Worm (Caenorhabditis elegans): ENCODE data around the gene set-2.

The set-2 gene

ce11 chrIII:4917960-4918712 lies 11.9 kb downstream of the set-2 start, which contains the start of gene rpb-8 (continued):
- TF ChIP-seq grh-1 (GFP tag; IDR thresholded peaks at IDR 0.05) (no peak), nhr-20 (tag; optimal IDR thresholded peaks at IDR 0.05) (peak; percentile 45), lin-15B (tag; optimal IDR thresholded peaks at IDR 0.05) (peak; percentile 46), unc-130 (tag; optimal IDR thresholded peaks at IDR 0.05) (peak; percentile 26), nhr-76 (tag; optimal IDR thresholded peaks at IDR 0.05) (no peak), egl-13 (tag; optimal IDR thresholded peaks at IDR 0.05) (no peak), hpl-2 (GFP tag; optimal IDR thresholded peaks at IDR 0.05) (peak; percentile 19), tlp-1 (tag; optimal IDR thresholded peaks at IDR 0.05) (no peak), lin-35 (GFP tag; optimal IDR thresholded peaks at IDR 0.05) (peak; percentile 94 to 96), ces-1 (GFP tag; optimal IDR thresholded peaks at IDR 0.05) (no peak), jun-1 (tag; optimal IDR thresholded peaks at IDR 0.05) (no peak), vab-15 (tag; optimal IDR thresholded peaks at IDR 0.05) (no peak), sptf-1 (tag; optimal IDR thresholded peaks at IDR 0.05) (no peak), pax-3 (tag; optimal IDR thresholded peaks at IDR 0.05) (no peak), swsn-7 (tag; optimal IDR thresholded peaks at IDR 0.05) (peak; percentile 29), nhr-12 (tag; optimal IDR thresholded peaks at IDR 0.05) (no peak), Y116A8C.19 (tag; optimal IDR thresholded peaks at IDR 0.05; ENCODE audit: borderline replicate concordance) (no peak), nhr-19 (GFP tag; conservative IDR thresholded peaks at IDR 0.05) (peak; percentile 35), nhr-11 (tag; optimal IDR thresholded peaks at IDR 0.05) (no peak), fkh-4 (tag; optimal IDR thresholded peaks at IDR 0.05; ENCODE audit: borderline replicate concordance) (no peak), sup-37 (GFP tag; optimal IDR thresholded peaks at IDR 0.05) (no peak), lsy-2 (tag; optimal IDR thresholded peaks at IDR 0.05) (peak; percentile 56 to 80), fkh-10 (GFP tag; optimal IDR thresholded peaks at IDR 0.05) (no peak), blmp-1 (tag; optimal IDR thresholded peaks at IDR 0.05) (peak; percentile 77), fos-1 (tag; optimal IDR thresholded peaks at IDR 0.05) (no peak), hlh-17 (GFP tag; optimal IDR thresholded peaks at IDR 0.05; ENCODE audit: borderline replicate concordance) (no peak), ceh-90 (tag; optimal IDR thresholded peaks at IDR 0.05) (peak; percentile 27), sox-4 (tag; optimal IDR thresholded peaks at IDR 0.05) (no peak), ceh-63 (GFP tag; optimal IDR thresholded peaks at IDR 0.05) (no peak), nhr-77 (tag; optimal IDR thresholded peaks at IDR 0.05) (peak; percentile 20), fkh-8 (tag; optimal IDR thresholded peaks at IDR 0.05) (peak; percentile 32), irx-1 (tag; optimal IDR thresholded peaks at IDR 0.05) (peak; percentile 3), nhr-71 (tag; optimal IDR thresholded peaks at IDR 0.05) (peak; percentile 49)

- TF ChIP-seq nhr-20 (tag; optimal IDR thresholded peaks at IDR 0.05), result no peak
- no peak for TF ChIP-seq vab-15 (tag; optimal IDR thresholded peaks at IDR 0.05)
- no peak for TF ChIP-seq C04F5.9 (tag; optimal IDR thresholded peaks at IDR 0.05)
- no peak for TF ChIP-seq F16B12.6 (tag; optimal IDR thresholded peaks at IDR 0.05)
- TF ChIP-seq lsy-2 (tag; optimal IDR thresholded peaks at IDR 0.05), result no peak
- no peak for TF ChIP-seq jun-1 (tag; optimal IDR thresholded peaks at IDR 0.05)
- TF ChIP-seq efl-1 (optimal IDR thresholded peaks at IDR 0.05), result no peak
- peak in 1 of 2 experiments; percentile 52 for TF ChIP-seq efl-1 (GFP tag; optimal IDR thresholded peaks at IDR 0.05 in 1 of 2)
- TF ChIP-seq ztf-4 (tag; optimal IDR thresholded peaks at IDR 0.05), result no peak
These were observed 12.9 kb downstream of the set-2 start, which contains the start of gene rars-1 for ce11 chrIII:4917077-4917476. rars-1 (minus strand) TSS chrIII:4917177.

DNA sequence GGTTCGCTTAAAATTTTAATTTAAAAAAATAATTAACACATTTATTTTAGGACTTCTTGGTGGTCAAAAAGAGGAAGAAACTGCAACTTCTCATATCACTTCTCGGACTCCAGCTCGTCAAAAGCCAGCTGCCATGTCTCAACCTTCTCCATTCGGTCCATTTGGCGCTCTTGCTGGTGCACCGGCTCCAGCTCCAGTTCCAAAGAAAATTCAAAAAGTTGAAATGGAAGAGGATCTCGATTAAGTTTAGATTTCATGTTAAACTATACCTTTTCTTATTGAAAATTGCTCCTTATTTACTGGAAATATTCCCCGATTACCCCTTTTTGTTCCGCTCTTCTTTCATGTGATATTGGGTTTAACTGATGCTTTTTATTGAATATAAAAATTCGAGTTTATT lies 16.3 kb downstream of the set-2 start:
- TF ChIP-seq hlh-4 (tag; optimal IDR thresholded peaks at IDR 0.05) (no peak), lir-3 (tag; optimal IDR thresholded peaks at IDR 0.05; ENCODE audit: poor library complexity) (no peak), rnt-1 (tag; optimal IDR thresholded peaks at IDR 0.05) (no peak), mdl-1 (tag; optimal IDR thresholded peaks at IDR 0.05) (no peak), nhr-20 (tag; optimal IDR thresholded peaks at IDR 0.05) (no peak)

All from whole organism, L1 larva.